Worm (Caenorhabditis elegans): ENCODE measurements around the gene F40G9.7.

F40G9.7 gene

DNA sequence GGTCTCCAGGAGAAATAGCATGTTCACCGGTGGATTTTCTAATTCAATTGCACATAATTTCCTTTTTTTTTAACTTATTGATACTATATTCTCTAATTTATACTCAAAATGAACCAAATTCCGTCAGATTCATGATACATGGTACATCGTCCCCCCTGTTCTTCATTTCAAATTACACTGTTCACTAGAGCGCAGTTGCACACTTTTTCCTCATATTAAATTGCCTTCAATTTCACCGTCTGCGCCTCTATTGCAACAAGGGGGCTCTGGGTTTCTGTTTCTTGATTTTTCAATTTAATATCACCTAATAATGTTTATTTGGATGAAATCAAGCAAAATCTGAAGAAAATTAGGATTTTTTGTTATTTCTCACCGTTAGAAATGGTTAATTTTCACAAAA is 33.9 kb upstream of the F40G9.7 start (continued):
- TF ChIP-seq lin-15B (tag; optimal IDR thresholded peaks at IDR 0.05), result no peak
- no peak for TF ChIP-seq ceh-32 (tag; optimal IDR thresholded peaks at IDR 0.05; ENCODE audit: poor library complexity)
- TF ChIP-seq rbr-2 (tag; optimal IDR thresholded peaks at IDR 0.05), result peak; percentile 62
- TF ChIP-seq ama-1 (optimal IDR thresholded peaks at IDR 0.05), result no peak
- TF ChIP-seq nhr-237 (tag; optimal IDR thresholded peaks at IDR 0.05), result no peak
- TF ChIP-seq lir-3 (tag; optimal IDR thresholded peaks at IDR 0.05), result no peak
- no peak for TF ChIP-seq zag-1 (tag; optimal IDR thresholded peaks at IDR 0.05)
- TF ChIP-seq fkh-10 (GFP tag; optimal IDR thresholded peaks at IDR 0.05), result peak; percentile 20
- TF ChIP-seq ceh-20 (GFP tag; IDR thresholded peaks at IDR 0.05), result no peak
- TF ChIP-seq mdl-1 (tag; optimal IDR thresholded peaks at IDR 0.05), result no peak
- TF ChIP-seq nhr-41 (GFP tag; IDR thresholded peaks at IDR 0.05), result no peak
- no peak for TF ChIP-seq nhr-76 (tag; optimal IDR thresholded peaks at IDR 0.05)
- no peak for TF ChIP-seq nhr-111 (GFP tag; optimal IDR thresholded peaks at IDR 0.05)
- TF ChIP-seq Y75B8A.6 (GFP tag; IDR thresholded peaks at IDR 0.05), result no peak
- TF ChIP-seq ZK337.2 (GFP tag; IDR thresholded peaks at IDR 0.05), result no peak
- TF ChIP-seq set-16 (GFP tag; IDR thresholded peaks at IDR 0.05), result no peak
- no peak for TF ChIP-seq daf-16 (GFP tag; optimal IDR thresholded peaks at IDR 0.05)
- peak; percentile 63 for TF ChIP-seq daf-16 (tag; optimal IDR thresholded peaks at IDR 0.05)
- TF ChIP-seq lin-29 (GFP tag; IDR thresholded peaks at IDR 0.05), result no peak
- peak; percentile 81 for TF ChIP-seq dve-1 (tag; optimal IDR thresholded peaks at IDR 0.05; ENCODE audit: insufficient read depth)
- no peak for TF ChIP-seq aly-2 (tag; optimal IDR thresholded peaks at IDR 0.05)
- no peak for TF ChIP-seq unc-39 (tag; optimal IDR thresholded peaks at IDR 0.05)
- no peak for TF ChIP-seq ztf-11 (tag; optimal IDR thresholded peaks at IDR 0.05)
- TF ChIP-seq snpc-4 (tag; optimal IDR thresholded peaks at IDR 0.05), result no peak
- TF ChIP-seq nhr-11 (tag; optimal IDR thresholded peaks at IDR 0.05), result no peak
- TF ChIP-seq Y5F2A.4 (GFP tag; optimal IDR thresholded peaks at IDR 0.05), result no peak
- TF ChIP-seq nhr-28 (tag; optimal IDR thresholded peaks at IDR 0.05), result peak; percentile 50
- TF ChIP-seq dpl-1 (GFP tag; optimal IDR thresholded peaks at IDR 0.05), result peak; percentile 50

DNA sequence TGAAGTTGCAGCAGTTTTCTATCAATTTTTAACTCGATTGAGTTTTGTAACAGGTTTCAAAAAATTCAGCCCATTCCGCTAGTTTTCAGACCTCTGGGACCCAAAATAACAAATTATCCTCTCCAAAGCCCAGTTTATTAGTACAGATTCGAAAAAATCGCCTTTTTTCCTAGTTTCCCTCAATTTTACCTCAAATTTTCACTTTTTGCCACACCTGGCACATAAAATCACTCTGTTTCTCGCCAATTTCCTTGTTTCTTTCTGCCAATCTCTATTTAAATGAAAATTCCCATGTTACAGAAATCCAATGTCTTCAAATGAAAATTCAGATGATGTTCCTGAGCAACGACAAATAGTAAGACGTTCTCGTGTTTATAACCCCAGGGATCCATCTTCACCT is 33.4 kb upstream of the F40G9.7 start, which contains the start of gene pals-22:
TSS of gene pals-22 (plus strand) at position 301 of the 400 bp plus-strand sequence.
- TF ChIP-seq nhr-28 (tag; optimal IDR thresholded peaks at IDR 0.05), result no peak

DNA sequence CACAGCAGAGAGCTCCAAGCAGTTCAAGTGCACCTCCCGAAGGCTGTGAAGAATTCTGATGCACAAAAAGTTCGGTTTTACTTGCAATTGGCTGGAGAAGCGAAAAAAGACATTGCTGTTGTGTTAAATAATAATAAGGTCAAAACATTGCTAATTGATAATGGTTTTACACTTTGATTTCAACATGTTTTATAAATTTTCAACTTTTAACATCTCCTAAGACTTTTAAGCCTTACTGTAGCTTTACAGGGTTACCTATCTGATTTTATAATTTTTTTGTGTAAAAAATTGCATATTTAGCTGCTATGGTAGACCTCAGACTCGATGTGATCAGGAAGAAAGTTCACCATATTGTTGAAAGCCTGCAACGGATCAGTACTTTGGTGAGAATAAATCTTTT is 31.3 kb upstream of the F40G9.7 start, which contains the start of gene pals-25:
TSS of gene pals-25 (plus strand) at position 301 of the 400 bp plus-strand sequence.
- TF ChIP-seq dmd-8 (GFP tag; IDR thresholded peaks at IDR 0.05), result no peak
- TF ChIP-seq snpc-1.2 (GFP tag; IDR thresholded peaks at IDR 0.05), result no peak
- no peak for TF ChIP-seq hlh-30 (tag; optimal IDR thresholded peaks at IDR 0.05; ENCODE audit: insufficient read depth)
- no peak for TF ChIP-seq R02D3.7 (tag; optimal IDR thresholded peaks at IDR 0.05)
- TF ChIP-seq dmd-9 (GFP tag; IDR thresholded peaks at IDR 0.05), result no peak
- no peak for TF ChIP-seq dpl-1 (GFP tag; optimal IDR thresholded peaks at IDR 0.05)
- TF ChIP-seq egl-27 (tag; optimal IDR thresholded peaks at IDR 0.05), result no peak
- TF ChIP-seq ztf-11 (tag; optimal IDR thresholded peaks at IDR 0.05), result no peak
- TF ChIP-seq arid-1 (GFP tag; conservative IDR thresholded peaks at IDR 0.05), result no peak
- no peak for TF ChIP-seq tag-97 (GFP tag; IDR thresholded peaks at IDR 0.05)
- no peak for TF ChIP-seq hmg-1.1 (GFP tag; IDR thresholded peaks at IDR 0.05)
- TF ChIP-seq fos-1 (tag; optimal IDR thresholded peaks at IDR 0.05), result no peak
- no peak for TF ChIP-seq F49E8.2 (tag; optimal IDR thresholded peaks at IDR 0.05; ENCODE audit: borderline replicate concordance)

DNA sequence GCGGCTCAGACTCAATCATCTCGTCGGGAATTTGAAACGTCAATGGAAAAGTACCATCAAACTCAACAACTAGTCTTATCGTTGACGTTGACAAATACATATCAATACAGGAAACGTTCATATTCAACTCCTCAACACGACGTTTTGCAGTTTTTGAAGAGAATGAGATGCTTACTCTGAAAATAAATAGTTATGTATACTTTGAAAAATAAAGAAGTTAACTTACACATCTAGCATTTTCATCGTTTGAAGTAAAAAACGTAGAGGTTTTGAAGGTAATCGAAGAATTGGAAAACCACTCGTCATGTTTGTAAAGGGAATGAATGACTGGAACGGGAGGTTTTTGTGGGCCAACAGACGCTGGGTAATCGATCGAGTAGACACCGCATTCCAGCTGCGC is 24.6 kb upstream of the F40G9.7 start, which contains the start of gene fbxb-81:
TSS of gene fbxb-81 (minus strand) at position 314 of the 400 bp plus-strand sequence.
- TF ChIP-seq aly-2 (tag; optimal IDR thresholded peaks at IDR 0.05) (no peak), lim-7 (GFP tag; IDR thresholded peaks at IDR 0.05) (no peak), unc-62 (GFP tag; optimal IDR thresholded peaks at IDR 0.05 in 1 of 2) (peak in 1 of 2 experiments; percentile 94), unc-62 (tag; optimal IDR thresholded peaks at IDR 0.05) (no peak)

Data from whole organism, L4 larva.